Fruit fly (Drosophila melanogaster): ENCODE data around the gene CG4045.

- TF ChIP-seq pan (optimal IDR thresholded peaks at IDR 0.05) (no peak), psq (optimal IDR thresholded peaks at IDR 0.05) (no peak), Dll (optimal IDR thresholded peaks at IDR 0.05) (no peak)
These were observed 48.4 kb upstream of the CG4045 start for dm6 chrX:2123965-2124688.

Data from whole organism.